Worm (Caenorhabditis elegans): ENCODE data around the gene F59D12.3.

ce11 chrX:15668695-15669094 lies 17.9 kb upstream of the F59D12.3 start:
- TF ChIP-seq unc-62 (GFP tag; optimal IDR thresholded peaks at IDR 0.05) (no peak), fkh-2 (tag; optimal IDR thresholded peaks at IDR 0.05) (no peak)
